Worm (Caenorhabditis elegans) whole organism, midembryonic: ENCODE results near the gene C18G1.8.

Experiments
- T22C8.4 ChIP-seq: fragments of 200-800 bp; sonication (Bioruptor generic); IDR thresholded peaks from 2 replicates; pipeline ENCODE4 v1.3.6; 2022; ENCODE audit warnings: missing genetic modification characterization, missing compliant biosample characterization
- flt-1 ChIP-seq: fragments of 200-800 bp; sonication (Bioruptor generic); IDR thresholded peaks from 2 replicates; pipeline ENCODE4 v1.3.6; 2022; ENCODE audit warnings: missing genetic modification characterization, missing compliant biosample characterization
- tab-1 ChIP-seq: fragments of 200-800 bp; sonication (Bioruptor generic); IDR thresholded peaks from 2 replicates; pipeline ENCODE4 v1.3.6; 2022; ENCODE audit warnings: missing genetic modification characterization, missing compliant biosample characterization
- ztf-29 ChIP-seq: fragments of 200-800 bp; sonication (Bioruptor generic); IDR thresholded peaks from 2 replicates; pipeline ENCODE4 v1.3.6; 2022; ENCODE audit warnings: missing genetic modification reagents, missing genetic modification characterization, missing compliant biosample characterization

DNA sequence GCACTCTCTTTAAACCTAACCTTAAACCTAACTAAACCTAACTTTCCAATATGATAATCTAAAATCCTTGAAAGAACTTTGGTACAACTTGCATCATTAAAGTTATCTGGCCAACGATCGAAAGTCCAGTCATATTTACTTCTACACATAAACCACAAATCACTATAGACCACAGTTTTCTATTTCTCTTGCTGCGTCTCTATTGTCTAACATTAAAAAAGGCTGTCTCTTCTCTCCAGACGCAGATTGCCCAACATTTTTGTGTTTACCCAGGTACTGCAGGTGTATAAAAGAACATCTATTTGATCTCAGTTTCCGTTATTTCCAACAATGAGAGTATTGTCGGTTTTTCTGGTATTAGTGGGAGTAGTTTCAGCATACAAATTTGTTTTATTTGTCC, 24.2 kb downstream of the C18G1.8 start, which contains the start of gene ugt-61:
- TF ChIP-seq ztf-29, result no peak
- TF ChIP-seq flt-1 (GFP tag; lab: Robert Waterston, UW), result no peak
- TF ChIP-seq tab-1 (GFP tag; lab: Robert Waterston, UW), result no peak
- no peak for TF ChIP-seq T22C8.4 (GFP tag; lab: Robert Waterston, UW)
